Worm (Caenorhabditis elegans) whole organism, L4 larva: Measurements from ENCODE around the gene dpy-13.
"Not testable (repeated sequence)": the region's sequence is repeated elsewhere in the genome, so short reads cannot be mapped to it uniquely, and the experiment has no call there.

Experiments
- mxl-2 ChIP-seq: fragments of 200-800 bp; sonication (Bioruptor generic); conservative IDR thresholded peaks from 2 replicates; pipeline ENCODE4 v1.3.6; 2022; ENCODE audit warnings: missing genetic modification reagents, missing genetic modification characterization, missing compliant biosample characterization
- rbr-2 ChIP-seq: sonication (generic microtip); optimal IDR thresholded peaks from 2 replicates; lab custom pipeline; 2016; ENCODE audit warnings: missing genotype, missing genetic modification characterization, missing compliant biosample characterization

DNA sequence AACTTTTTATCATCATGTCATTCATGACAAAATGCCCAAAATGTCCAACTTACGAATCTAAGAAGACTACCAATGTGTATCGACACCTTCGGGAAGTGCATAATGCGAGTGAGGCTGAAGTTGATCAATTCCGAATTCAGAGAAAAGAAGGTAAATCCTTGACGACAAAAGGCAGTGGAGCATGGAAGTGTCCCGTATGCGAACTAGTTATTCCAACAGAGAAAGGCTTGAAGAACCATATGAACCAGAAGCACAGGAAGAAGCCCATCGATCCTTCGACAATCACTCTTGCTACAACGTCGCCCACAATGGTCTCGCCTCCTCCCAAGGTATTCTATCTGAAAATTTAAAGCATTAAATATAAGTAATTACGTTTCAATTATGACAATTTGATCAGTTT is 49.3 kb upstream of the dpy-13 start, which contains the start of gene K08D10.11:
- not testable (repeated sequence) for TF ChIP-seq rbr-2; mxl-2 (GFP tag; lab: Robert Waterston, UW)
